Worm (Caenorhabditis elegans): ENCODE data around the gene zig-10.
A peak's percentile ranks its signal among the peaks of the same experiment; 100 is the strongest.

zig-10 gene

ce11 chrII:6370110-6370509 is 28.4 kb upstream of the zig-10 start (continued):
- TF ChIP-seq lin-13 (GFP tag; optimal IDR thresholded peaks at IDR 0.05) (peak; percentile 79), skn-1 (tag; optimal IDR thresholded peaks at IDR 0.05) (no peak), zfp-3 (GFP tag; conservative IDR thresholded peaks at IDR 0.05) (no peak), mxl-3 (GFP tag; optimal IDR thresholded peaks at IDR 0.05) (peak; percentile 76), nhr-6 (tag; optimal IDR thresholded peaks at IDR 0.05) (peak; percentile 84), ces-1 (GFP tag; optimal IDR thresholded peaks at IDR 0.05) (peak; percentile 47), lin-1 (GFP tag; IDR thresholded peaks at IDR 0.05) (peak; percentile 78), duxl-1 (tag; optimal IDR thresholded peaks at IDR 0.05; ENCODE audit: poor library complexity) (no peak), ztf-11 (tag; optimal IDR thresholded peaks at IDR 0.05) (no peak), daf-12 (tag; optimal IDR thresholded peaks at IDR 0.05) (no peak), Y5F2A.4 (GFP tag; optimal IDR thresholded peaks at IDR 0.05) (no peak), spr-3 (GFP tag; optimal IDR thresholded peaks at IDR 0.05) (peak; percentile 24), fos-1 (tag; optimal IDR thresholded peaks at IDR 0.05) (no peak), dmd-8 (GFP tag; IDR thresholded peaks at IDR 0.05) (no peak), hif-1 (tag; optimal IDR thresholded peaks at IDR 0.05) (peak in 1 of 2 experiments; percentile 60), aly-2 (tag; optimal IDR thresholded peaks at IDR 0.05) (no peak), ZK546.5 (tag; optimal IDR thresholded peaks at IDR 0.05) (no peak), aha-1 (tag) (peak; percentile 95), madf-5 (GFP tag; IDR thresholded peaks at IDR 0.05) (no peak), dmd-9 (GFP tag; IDR thresholded peaks at IDR 0.05) (no peak), T26A8.4 (GFP tag; IDR thresholded peaks at IDR 0.05) (peak; percentile 80), hlh-11 (tag; optimal IDR thresholded peaks at IDR 0.05) (peak; percentile 89), unc-62 (GFP tag; optimal IDR thresholded peaks at IDR 0.05 in 1 of 2) (peak in 1 of 2 experiments; percentile 56), unc-62 (tag; optimal IDR thresholded peaks at IDR 0.05) (no peak), php-3 (GFP tag; IDR thresholded peaks at IDR 0.05) (no peak), sdz-12 (GFP tag; optimal IDR thresholded peaks at IDR 0.05) (no peak), nhr-237 (tag; optimal IDR thresholded peaks at IDR 0.05) (no peak), lsy-2 (tag; optimal IDR thresholded peaks at IDR 0.05) (peak; percentile 69 to 88), tra-1 (GFP tag; IDR thresholded peaks at IDR 0.05) (0 out of 2 replicates have a peak, but pooled peaks have one; percentile 59), cey-2 (tag; optimal IDR thresholded peaks at IDR 0.05; ENCODE audit: borderline replicate concordance, insufficient read depth) (no peak), daf-8 (GFP tag; IDR thresholded peaks at IDR 0.05) (no peak), fkh-10 (GFP tag; optimal IDR thresholded peaks at IDR 0.05) (peak; percentile 48), ctbp-1 (GFP tag; IDR thresholded peaks at IDR 0.05) (peak; percentile 69; the same call in 1 of the 2 replicates), nhr-11 (tag; optimal IDR thresholded peaks at IDR 0.05) (peak; percentile 78), mep-1 (tag; optimal IDR thresholded peaks at IDR 0.05) (peak; percentile 83), lin-39 (tag; optimal IDR thresholded peaks at IDR 0.05) (no peak), snpc-4 (tag; optimal IDR thresholded peaks at IDR 0.05) (no peak), gei-8 (GFP tag; optimal IDR thresholded peaks at IDR 0.05) (no peak), Y48G9A.11 (GFP tag; IDR thresholded peaks at IDR 0.05) (no peak), vab-7 (GFP tag; IDR thresholded peaks at IDR 0.05) (no peak), zag-1 (tag; optimal IDR thresholded peaks at IDR 0.05) (no peak), unc-130 (GFP tag; optimal IDR thresholded peaks at IDR 0.05) (peak; percentile 63), arid-1 (GFP tag; conservative IDR thresholded peaks at IDR 0.05) (peak; percentile 71), hlh-30 (tag; optimal IDR thresholded peaks at IDR 0.05; ENCODE audit: insufficient read depth) (peak; percentile 98), nhr-41 (GFP tag; IDR thresholded peaks at IDR 0.05) (peak; percentile 31; the same call in 1 of the 2 replicates), daf-19 (GFP tag; conservative IDR thresholded peaks at IDR 0.05) (peak; percentile 62; the same call in 1 of the 2 replicates), dmd-6 (GFP tag; IDR thresholded peaks at IDR 0.05) (peak; percentile 80), snpc-1.2 (GFP tag; IDR thresholded peaks at IDR 0.05) (peak; percentile 21; the same call in 1 of the 2 replicates), pha-4 (GFP tag; IDR thresholded peaks at IDR 0.05) (peak; percentile 69), pha-4 (tag; optimal IDR thresholded peaks at IDR 0.05) (no peak), pqm-1 (tag; optimal IDR thresholded peaks at IDR 0.05) (peak; percentile 24), jun-1 (tag; optimal IDR thresholded peaks at IDR 0.05) (no peak)
